Fruit fly (Drosophila melanogaster): ENCODE data around the gene CenG1A.

dm6 chr2L:13847625-13848024 lies 12.3 kb downstream of the CenG1A start, which contains the start of gene CG7953:
- TF ChIP-seq OdsH (GFP tag; optimal IDR thresholded peaks at IDR 0.05) (no peak), Hr39 (GFP tag; optimal IDR thresholded peaks at IDR 0.05) (no peak), Gug (GFP tag; IDR thresholded peaks at IDR 0.05) (no peak), CG11294 (GFP tag; IDR thresholded peaks at IDR 0.05) (no peak)

Data from whole organism, prepupa.